Worm (Caenorhabditis elegans) whole organism, L4 larva: ENCODE measurements around the gene rbm-34.

Experiments
- egl-27 ChIP-seq: sonication (generic microtip); optimal IDR thresholded peaks from 3 replicates; lab custom pipeline; 2017; ENCODE audit warnings: missing biosample characterization, missing genetic modification reagents, missing genetic modification characterization
- mep-1 ChIP-seq: fragments of 150-350 bp; sonication (generic microtip); optimal IDR thresholded peaks from 3 replicates; lab custom pipeline; 2014; ENCODE audit warnings: missing biosample characterization, missing genetic modification characterization
- pqm-1 ChIP-seq: sonication (generic microtip); optimal IDR thresholded peaks from 2 replicates; lab custom pipeline; 2017; ENCODE audit warnings: missing biosample characterization, missing genetic modification characterization
- zag-1 ChIP-seq: fragments of 150-350 bp; optimal IDR thresholded peaks from 2 replicates; lab custom pipeline; 2014; ENCODE audit warnings: missing biosample characterization, missing genetic modification characterization

- TF ChIP-seq zag-1 (tag; lab: Kevin White, UChicago) (no peak), pqm-1 (tag; lab: Kevin White, UChicago) (no peak), egl-27 (tag; lab: Kevin White, UChicago) (no peak), mep-1 (tag; lab: Kevin White, UChicago) (no peak)
Measured at ce11 chrIV:12047552-12048347, 37.5 kb upstream of the rbm-34 start, which contains the start of gene T12G3.4.
